Fruit fly (Drosophila melanogaster): Measurements from ENCODE around the gene klu.

- TF ChIP-seq Pif1B (GFP tag; optimal IDR thresholded peaks at IDR 0.05) (no peak), CG12605 (GFP tag; IDR thresholded peaks at IDR 0.05) (no peak), D1 (tag; optimal IDR thresholded peaks at IDR 0.05) (no peak), rn (GFP tag; IDR thresholded peaks at IDR 0.05) (no peak), CG14655 (GFP tag; optimal IDR thresholded peaks at IDR 0.05) (no peak), CG34367 (tag; optimal IDR thresholded peaks at IDR 0.05) (no peak), Pif1A (GFP tag; optimal IDR thresholded peaks at IDR 0.05) (peak; percentile 36), CG10348 (GFP tag; IDR thresholded peaks at IDR 0.05) (no peak), CG8301 (tag; optimal IDR thresholded peaks at IDR 0.05) (no peak), CG13204 (GFP tag; optimal IDR thresholded peaks at IDR 0.05) (no peak)
Measured at dm6 chr3L:11006433-11006832, 2.6 kb downstream of the klu start.

All from whole organism, pupa.